Worm (Caenorhabditis elegans) whole organism, late embryonic: ENCODE measurements around the gene C08E8.5.

Experiments used
- K09A11.1 ChIP-seq: sonication (generic microtip); optimal IDR thresholded peaks from 2 replicates; lab custom pipeline; 2017; ENCODE audit warnings: antibody characterized with exemption, mild to moderate bottlenecking, missing genetic modification characterization, missing compliant biosample characterization; ENCODE audit not compliant: insufficient read depth
- ama-1 ChIP-seq: fragments of 150-350 bp; optimal IDR thresholded peaks from 2 replicates; lab custom pipeline; 2014
- ceh-9 ChIP-seq: sonication (generic microtip); optimal IDR thresholded peaks from 2 replicates; lab custom pipeline; 2016; ENCODE audit warnings: mild to moderate bottlenecking, missing genetic modification characterization, inconsistent platforms, missing compliant biosample characterization
- dve-1 ChIP-seq: sonication (generic microtip); optimal IDR thresholded peaks from 2 replicates; lab custom pipeline; 2017; ENCODE audit warnings: antibody characterized with exemption, mild to moderate bottlenecking, missing genetic modification characterization, missing compliant biosample characterization
- elt-2 ChIP-seq: sonication (generic microtip); optimal IDR thresholded peaks from 2 replicates; lab custom pipeline; 2016; ENCODE audit warnings: missing genetic modification reagents, missing genetic modification characterization, missing compliant biosample characterization
- eyg-1 ChIP-seq: sonication (generic microtip); optimal IDR thresholded peaks from 2 replicates; lab custom pipeline; 2016; ENCODE audit warnings: missing genotype, missing genetic modification characterization, missing compliant biosample characterization
- fkh-6 ChIP-seq: sonication (generic microtip); optimal IDR thresholded peaks from 2 replicates; lab custom pipeline; 2016; ENCODE audit warnings: missing genetic modification characterization, missing compliant biosample characterization
- pha-4 ChIP-seq: fragments of 150-350 bp; optimal IDR thresholded peaks from 2 replicates; lab custom pipeline; 2018; ENCODE audit warnings: missing biosample characterization, missing genetic modification reagents, missing genetic modification characterization
- pqm-1 ChIP-seq: sonication (generic microtip); optimal IDR thresholded peaks from 2 replicates; lab custom pipeline; 2016; ENCODE audit warnings: missing genetic modification characterization, missing compliant biosample characterization
- rnt-1 ChIP-seq: sonication (generic microtip); optimal IDR thresholded peaks from 2 replicates; lab custom pipeline; 2016; ENCODE audit warnings: missing genetic modification characterization, missing compliant biosample characterization
- sdc-2 ChIP-seq: sonication (generic microtip); optimal IDR thresholded peaks from 2 replicates; lab custom pipeline; 2016; ENCODE audit warnings: missing genotype, missing genetic modification characterization, missing compliant biosample characterization
- sox-4 ChIP-seq: sonication (generic microtip); optimal IDR thresholded peaks from 2 replicates; lab custom pipeline; 2017; ENCODE audit warnings: mild to moderate bottlenecking, missing genetic modification characterization, inconsistent platforms, missing compliant biosample characterization
- unc-42 ChIP-seq: sonication (generic microtip); optimal IDR thresholded peaks from 2 replicates; lab custom pipeline; 2016; ENCODE audit warnings: missing genotype, missing genetic modification characterization, missing compliant biosample characterization

DNA sequence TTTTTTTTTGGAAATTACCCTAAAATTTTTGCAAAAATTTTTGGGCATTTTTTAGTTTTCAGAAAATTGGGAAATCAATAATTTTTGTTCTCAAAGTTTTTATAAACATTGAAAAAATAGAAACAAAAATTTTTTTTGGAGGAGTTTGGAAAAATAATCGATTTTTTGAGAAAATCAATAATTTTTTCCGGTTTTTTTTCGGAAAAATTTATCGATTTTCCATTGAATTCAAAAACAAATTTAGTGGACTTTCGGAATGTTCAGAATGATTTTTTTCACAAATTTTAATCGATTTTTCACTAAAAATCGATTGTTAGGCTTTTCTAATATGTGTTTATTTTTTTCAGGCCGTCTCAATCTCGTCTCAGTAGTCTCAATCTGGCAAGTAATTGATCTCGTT is 22.1 kb downstream of the C08E8.5 start:
- TF ChIP-seq eyg-1 (tag; lab: Kevin White, UChicago) (no peak), rnt-1 (tag; lab: Kevin White, UChicago) (no peak), sdc-2 (no peak), ceh-9 (tag; lab: Kevin White, UChicago) (no peak), ama-1 (no peak), sox-4 (no peak), elt-2 (tag; lab: Kevin White, UChicago) (no peak), fkh-6 (no peak), K09A11.1 (tag; lab: Kevin White, UChicago) (no peak), pha-4 (tag; lab: Kevin White, UChicago) (no peak), unc-42 (tag; lab: Kevin White, UChicago) (no peak), pqm-1 (no peak), dve-1 (tag; lab: Kevin White, UChicago) (no peak)
